Fruit fly (Drosophila melanogaster) whole organism, embryonic: ENCODE measurements around the gene CG15764.

Experiments
- ATbp ChIP-seq: fragments of 200-800 bp; sonication (Bioruptor generic); optimal IDR thresholded peaks from 2 replicates; lab custom pipeline; 2017; ENCODE audit warnings: missing biosample characterization, mild to moderate bottlenecking, missing genetic modification characterization, missing genetic modification reagents
- Antp ChIP-seq: fragments of 200-800 bp; sonication (Bioruptor generic); optimal IDR thresholded peaks from 3 replicates; lab custom pipeline; 2016; ENCODE audit warnings: missing biosample characterization, missing genetic modification characterization
- Atf6 ChIP-seq: fragments of 200-800 bp; sonication (Bioruptor generic); IDR thresholded peaks from 2 replicates; pipeline ENCODE4 v1.3.6; 2022; ENCODE audit warnings: missing biosample characterization, missing genetic modification characterization
- CG10267 ChIP-seq: fragments of 200-800 bp; sonication (Bioruptor generic); optimal IDR thresholded peaks from 2 replicates; lab custom pipeline; 2018; ENCODE audit warnings: missing biosample characterization, mild to moderate bottlenecking, missing genetic modification characterization, moderate library complexity
- CG10979 ChIP-seq: fragments of 200-800 bp; sonication (Bioruptor generic); optimal IDR thresholded peaks from 2 replicates; lab custom pipeline; 2018; ENCODE audit warnings: missing biosample characterization, mild to moderate bottlenecking, missing genetic modification characterization, moderate library complexity
- CG11247 ChIP-seq: fragments of 200-800 bp; sonication (Bioruptor generic); IDR thresholded peaks from 2 replicates; pipeline ENCODE4 v1.3.6; 2022; ENCODE audit warnings: missing biosample characterization, missing genetic modification characterization
- CG14441 ChIP-seq: fragments of 200-800 bp; sonication (Bioruptor generic); IDR thresholded peaks from 2 replicates; pipeline ENCODE4 v1.3.6; 2022; ENCODE audit warnings: missing biosample characterization, missing genetic modification characterization
- CG1529 ChIP-seq: fragments of 200-800 bp; sonication (Bioruptor generic); optimal IDR thresholded peaks from 3 replicates; lab custom pipeline; 2018; ENCODE audit warnings: missing biosample characterization, missing genetic modification characterization
- CG15514 ChIP-seq: fragments of 200-800 bp; sonication (Bioruptor generic); optimal IDR thresholded peaks from 3 replicates; lab custom pipeline; 2017; ENCODE audit warnings: missing biosample characterization, missing genetic modification characterization, mild to moderate bottlenecking, moderate library complexity, missing genetic modification reagents
- CG18262 ChIP-seq: fragments of 200-800 bp; optimal IDR thresholded peaks from 3 replicates; lab custom pipeline; 2019; ENCODE audit warnings: missing biosample characterization, mild to moderate bottlenecking, missing genetic modification characterization, moderate library complexity
- CG30020 ChIP-seq: fragments of 200-800 bp; optimal IDR thresholded peaks from 2 replicates; lab custom pipeline; 2019; ENCODE audit warnings: missing biosample characterization, mild to moderate bottlenecking, missing genetic modification characterization, moderate library complexity
- CG3407 ChIP-seq: fragments of 200-800 bp; sonication (Bioruptor generic); optimal IDR thresholded peaks from 2 replicates; lab custom pipeline; 2018; ENCODE audit warnings: missing biosample characterization, mild to moderate bottlenecking, missing genetic modification characterization
- CG34224 ChIP-seq: fragments of 200-800 bp; sonication (Bioruptor generic); IDR thresholded peaks from 3 replicates; pipeline ENCODE4 v1.3.6; 2022; ENCODE audit warnings: missing biosample characterization, missing genetic modification characterization; ENCODE audit not compliant: partially characterized antibody
- CG4424 ChIP-seq: fragments of 200-800 bp; sonication (Bioruptor generic); optimal IDR thresholded peaks from 3 replicates; lab custom pipeline; 2016; ENCODE audit warnings: missing biosample characterization, missing genetic modification characterization
- CG6175 ChIP-seq: fragments of 200-800 bp; sonication (Bioruptor generic); IDR thresholded peaks from 3 replicates; pipeline ENCODE4 v1.3.6; 2022; ENCODE audit warnings: missing biosample characterization, missing genetic modification characterization
- CG7271 ChIP-seq: fragments of 200-800 bp; sonication (Bioruptor generic); optimal IDR thresholded peaks from 2 replicates; lab custom pipeline; 2018; ENCODE audit warnings: missing biosample characterization, mild to moderate bottlenecking, missing genetic modification characterization, moderate library complexity
- CG8089 ChIP-seq: fragments of 200-800 bp; sonication (Bioruptor generic); optimal IDR thresholded peaks from 3 replicates; lab custom pipeline; 2016; ENCODE audit warnings: missing biosample characterization, missing genetic modification characterization
- CG9609 ChIP-seq: fragments of 200-800 bp; sonication (Bioruptor generic); optimal IDR thresholded peaks from 3 replicates; lab custom pipeline; 2016; ENCODE audit warnings: missing biosample characterization, missing genetic modification characterization
- Camta ChIP-seq: fragments of 200-800 bp; sonication (Bioruptor generic); optimal IDR thresholded peaks from 2 replicates; lab custom pipeline; 2016; ENCODE audit warnings: missing biosample characterization, missing genetic modification characterization
- Deaf1 ChIP-seq: fragments of 200-800 bp; optimal IDR thresholded peaks from 3 replicates; lab custom pipeline; 2019; ENCODE audit warnings: missing biosample characterization, mild to moderate bottlenecking, missing genetic modification characterization, moderate library complexity
- Dip3 ChIP-seq: fragments of 200-800 bp; sonication (Bioruptor generic); optimal IDR thresholded peaks from 3 replicates; lab custom pipeline; 2016; ENCODE audit warnings: missing biosample characterization, missing genetic modification characterization
- E2f1 ChIP-seq: fragments of 200-800 bp; sonication (Bioruptor generic); IDR thresholded peaks from 2 replicates; pipeline ENCODE4 v1.3.6; 2022; ENCODE audit warnings: missing biosample characterization, missing genetic modification characterization
- Hmr ChIP-seq: fragments of 200-800 bp; sonication (Bioruptor generic); optimal IDR thresholded peaks from 3 replicates; lab custom pipeline; 2017; ENCODE audit warnings: mild to moderate bottlenecking, missing biosample characterization, missing genetic modification reagents, missing genetic modification characterization
- Lhr ChIP-seq: fragments of 200-800 bp; sonication (Bioruptor generic); optimal IDR thresholded peaks from 3 replicates; lab custom pipeline; 2017; ENCODE audit warnings: mild to moderate bottlenecking, missing biosample characterization, missing genetic modification reagents, missing genetic modification characterization
- Lpt ChIP-seq: fragments of >200 bp; optimal IDR thresholded peaks from 2 replicates; lab custom pipeline; 2018; ENCODE audit warnings: missing biosample characterization, missing genetic modification characterization
- Med ChIP-seq: fragments of 200-800 bp; sonication (Bioruptor generic); peaks from one replicate; lab custom pipeline; 2016; ENCODE audit warnings: missing biosample characterization, missing genetic modification characterization, mild to moderate bottlenecking, inconsistent platforms, moderate library complexity
- NK7.1 ChIP-seq: fragments of 200-800 bp; sonication (Bioruptor generic); optimal IDR thresholded peaks from 3 replicates; lab custom pipeline; 2016; ENCODE audit warnings: missing biosample characterization, missing genetic modification characterization
- Pdp1 ChIP-seq, 2 experiments: fragments of 200-800 bp; sonication (Bioruptor generic); optimal IDR thresholded peaks; 3 replicates each; lab custom pipeline; 2016; ENCODE audit warnings: missing biosample characterization in 2 of 2, missing genetic modification characterization in 2 of 2, mild to moderate bottlenecking in 1 of 2, moderate library complexity in 1 of 2
- Ptx1 ChIP-seq: fragments of 200-800 bp; sonication (Bioruptor generic); IDR thresholded peaks from 2 replicates; pipeline ENCODE4 v1.3.6; 2022; ENCODE audit warnings: missing biosample characterization, missing genetic modification characterization
- Ssrp ChIP-seq: fragments of 200-800 bp; sonication (Bioruptor generic); optimal IDR thresholded peaks from 2 replicates; lab custom pipeline; 2018; ENCODE audit warnings: missing biosample characterization, mild to moderate bottlenecking, missing genetic modification characterization, moderate library complexity
- aop ChIP-seq: fragments of 200-800 bp; sonication (Bioruptor generic); IDR thresholded peaks from 2 replicates; pipeline ENCODE4 v1.3.6; 2022; ENCODE audit warnings: missing biosample characterization, missing genetic modification characterization
- az2 ChIP-seq: fragments of 200-800 bp; sonication (Bioruptor generic); optimal IDR thresholded peaks from 3 replicates; lab custom pipeline; 2016; ENCODE audit warnings: missing biosample characterization, missing genetic modification characterization
- bab2 ChIP-seq: fragments of 200-800 bp; sonication (Bioruptor generic); optimal IDR thresholded peaks from 2 replicates; lab custom pipeline; 2016; ENCODE audit warnings: missing biosample characterization, missing genetic modification characterization
- croc ChIP-seq: fragments of 200-800 bp; sonication (Bioruptor generic); conservative IDR thresholded peaks from 3 replicates; pipeline ENCODE4 v1.3.6; 2022; ENCODE audit warnings: missing biosample characterization, missing genetic modification characterization
- dmrt11E ChIP-seq: fragments of 200-800 bp; sonication (Bioruptor generic); optimal IDR thresholded peaks from 3 replicates; lab custom pipeline; 2018; ENCODE audit warnings: missing biosample characterization, mild to moderate bottlenecking, missing genetic modification characterization, moderate library complexity
- fd64A ChIP-seq: fragments of 200-800 bp; sonication (Bioruptor generic); optimal IDR thresholded peaks from 3 replicates; lab custom pipeline; 2018; ENCODE audit warnings: missing biosample characterization, mild to moderate bottlenecking, missing genetic modification characterization
- grn ChIP-seq: fragments of 200-800 bp; sonication (Bioruptor generic); optimal IDR thresholded peaks from 3 replicates; lab custom pipeline; 2017; ENCODE audit warnings: missing biosample characterization, missing genetic modification characterization
- gsb ChIP-seq: fragments of 200-800 bp; sonication (Bioruptor generic); IDR thresholded peaks from 2 replicates; pipeline ENCODE4 v1.3.6; 2022; ENCODE audit warnings: missing biosample characterization, missing genetic modification characterization
- lilli ChIP-seq: fragments of 200-800 bp; sonication (Bioruptor generic); optimal IDR thresholded peaks from 3 replicates; lab custom pipeline; 2016; ENCODE audit warnings: missing biosample characterization, missing genetic modification characterization
- lmd ChIP-seq: fragments of 200-800 bp; sonication (Bioruptor generic); IDR thresholded peaks from 2 replicates; pipeline ENCODE4 v1.3.6; 2022; ENCODE audit warnings: missing biosample characterization, missing genetic modification characterization
- lola ChIP-seq, 3 experiments: fragments of >200 bp in 2 of 3; fragments of 200-800 bp in 1 of 3; sonication (Bioruptor generic) in 1 of 3; optimal IDR thresholded peaks; 2 replicates each; lab custom pipeline; 2017 to 2019; ENCODE audit warnings: missing biosample characterization in 3 of 3, missing genetic modification characterization in 3 of 3, mild to moderate bottlenecking in 1 of 3, moderate library complexity in 1 of 3
- maf-S ChIP-seq: fragments of 200-800 bp; sonication (Bioruptor generic); optimal IDR thresholded peaks from 2 replicates; lab custom pipeline; 2016; ENCODE audit warnings: missing biosample characterization, missing genetic modification characterization
- nau ChIP-seq: fragments of 200-800 bp; sonication (Bioruptor generic); optimal IDR thresholded peaks from 3 replicates; lab custom pipeline; 2017; ENCODE audit warnings: missing biosample characterization, mild to moderate bottlenecking, missing genetic modification characterization, missing genetic modification reagents
- nerfin-1 ChIP-seq: fragments of 200-800 bp; sonication (Bioruptor generic); optimal IDR thresholded peaks from 3 replicates; lab custom pipeline; 2019; ENCODE audit warnings: missing biosample characterization, mild to moderate bottlenecking, missing genetic modification characterization, moderate library complexity
- psq ChIP-seq: fragments of 200-800 bp; sonication (Bioruptor generic); optimal IDR thresholded peaks from 2 replicates; lab custom pipeline; 2017; ENCODE audit warnings: missing biosample characterization, missing genetic modification characterization
- slbo ChIP-seq: fragments of 200-800 bp; sonication (Bioruptor generic); IDR thresholded peaks from 2 replicates; pipeline ENCODE4 v1.3.6; 2022; ENCODE audit warnings: missing biosample characterization, missing genetic modification characterization
- tgo ChIP-seq: fragments of 200-800 bp; sonication (Bioruptor generic); IDR thresholded peaks from 3 replicates; pipeline ENCODE4 v1.3.6; 2022; ENCODE audit warnings: missing biosample characterization, missing genetic modification characterization
- tin ChIP-seq: fragments of 200-800 bp; sonication (Bioruptor generic); optimal IDR thresholded peaks from 3 replicates; lab custom pipeline; 2016; ENCODE audit warnings: missing biosample characterization, missing genetic modification characterization
- ttk ChIP-seq: fragments of 200-800 bp; sonication (Bioruptor generic); IDR thresholded peaks from 2 replicates; pipeline ENCODE4 v2.1.2; 2022; ENCODE audit warnings: missing biosample characterization, missing genetic modification characterization
- tup ChIP-seq: fragments of 200-800 bp; sonication (Bioruptor generic); optimal IDR thresholded peaks from 2 replicates; lab custom pipeline; 2016; ENCODE audit warnings: missing biosample characterization, mild to moderate bottlenecking, missing genetic modification characterization, moderate library complexity
- twi ChIP-seq: fragments of 200-800 bp; optimal IDR thresholded peaks from 2 replicates; lab custom pipeline; 2019; ENCODE audit warnings: missing biosample characterization, mild to moderate bottlenecking, missing genetic modification characterization, moderate library complexity
- vnd ChIP-seq: fragments of 200-800 bp; sonication (Bioruptor generic); IDR thresholded peaks from 3 replicates; pipeline ENCODE4 v1.3.6; 2022; ENCODE audit warnings: missing biosample characterization, missing genetic modification characterization; ENCODE audit not compliant: partially characterized antibody

Gene CG15764

dm6 chrX:5888933-5889332 lies 20.0 kb downstream of the CG15764 start (continued):
- TF ChIP-seq E2f1 (no peak), NK7.1 (GFP tag; lab: Kevin White, UChicago) (no peak), bab2 (GFP tag; lab: Kevin White, UChicago) (peak; percentile 6), ATbp (GFP tag; lab: Kevin White, UChicago) (peak; percentile 57), slbo (GFP tag; lab: Robert Waterston, UW) (peak; percentile 37; the same call in 1 of the 2 replicates), Deaf1 (tag; lab: Kevin White, UChicago) (no peak), grn (peak; percentile 0), CG4424 (GFP tag; lab: Kevin White, UChicago) (peak; percentile 41), nau (GFP tag; lab: Kevin White, UChicago) (no peak), CG8089 (no peak), croc (no peak), az2 (GFP tag; lab: Kevin White, UChicago) (peak; percentile 18), Atf6 (GFP tag; lab: Robert Waterston, UW) (no peak), fd64A (GFP tag; lab: Kevin White, UChicago) (no peak), gsb (GFP tag; lab: Robert Waterston, UW) (no peak), dmrt11E (tag; lab: Kevin White, UChicago) (peak; percentile 41), Camta (GFP tag; lab: Kevin White, UChicago) (no peak), CG9609 (no peak), lmd (GFP tag; lab: Robert Waterston, UW) (no peak), Ptx1 (0 out of 2 replicates have a peak, but pooled peaks have one; percentile 15), CG11247 (GFP tag; lab: Robert Waterston, UW) (no peak), Antp (GFP tag; lab: Kevin White, UChicago) (peak; percentile 54), CG30020 (tag; lab: Kevin White, UChicago) (no peak), CG10979 (tag; lab: Kevin White, UChicago) (peak; percentile 49), vnd (GFP tag; lab: Robert Waterston, UW) (no peak), CG14441 (GFP tag; lab: Robert Waterston, UW) (no peak), CG15514 (no peak), CG18262 (tag; lab: Kevin White, UChicago) (peak; percentile 18), Pdp1 (GFP tag; optimal IDR thresholded peaks at IDR 0.05; lab: Kevin White, UChicago) (peak; percentile 0 to 19), CG3407 (GFP tag; lab: Kevin White, UChicago) (no peak), CG1529 (GFP tag; lab: Kevin White, UChicago) (no peak), nerfin-1 (tag; lab: Kevin White, UChicago) (peak; percentile 46), twi (no peak), tup (GFP tag; lab: Kevin White, UChicago) (no peak), lilli (no peak), CG6175 (GFP tag; lab: Robert Waterston, UW) (no peak), Lhr (GFP tag; lab: Kevin White, UChicago) (no peak), Ssrp (tag; lab: Kevin White, UChicago) (no peak), Lpt (no peak), tgo (GFP tag; lab: Robert Waterston, UW) (peak; percentile 32; the same call in 1 of the 3 replicates), Med (GFP tag; lab: Kevin White, UChicago) (peak; percentile 80), Hmr (GFP tag; lab: Kevin White, UChicago) (peak; percentile 27), lola (GFP tag; optimal IDR thresholded peaks at IDR 0.05; lab: Kevin White, UChicago) (no peak), aop (no peak), ttk (GFP tag; lab: Robert Waterston, UW) (no peak), psq (GFP tag; lab: Kevin White, UChicago) (no peak), tin (peak; percentile 43), maf-S (GFP tag; lab: Kevin White, UChicago) (no peak), CG34224 (no peak), CG10267 (tag; lab: Kevin White, UChicago) (peak; percentile 33), CG7271 (no peak), Dip3 (no peak)
